Worm (Caenorhabditis elegans): ENCODE measurements around the gene C10E2.5.

DNA sequence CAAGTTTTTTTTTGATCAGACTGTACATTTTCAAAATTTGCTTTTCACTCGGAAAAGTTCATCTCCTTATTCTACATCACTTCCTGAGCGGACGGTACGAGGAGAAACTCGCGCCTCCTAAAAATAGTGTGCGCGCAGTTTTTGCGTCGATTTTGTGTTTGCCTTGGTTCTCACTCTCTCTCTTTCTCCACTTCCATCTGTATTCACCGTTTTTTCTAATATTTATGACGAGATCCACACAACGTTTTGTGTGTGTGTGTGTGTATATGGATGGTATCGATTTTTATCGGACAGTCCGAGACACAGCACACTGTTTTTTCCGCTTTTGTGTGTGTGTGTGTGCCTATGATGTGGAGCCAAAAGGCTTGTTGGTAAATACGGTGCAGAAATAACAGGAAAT is 21.0 kb downstream of the C10E2.5 start:
- no peak for TF ChIP-seq blmp-1 (tag; optimal IDR thresholded peaks at IDR 0.05; ENCODE audit: insufficient read depth)
- TF ChIP-seq R02D3.7 (tag; optimal IDR thresholded peaks at IDR 0.05), result no peak
- no peak for TF ChIP-seq snpc-4 (tag; optimal IDR thresholded peaks at IDR 0.05)
- TF ChIP-seq ztf-4 (tag; optimal IDR thresholded peaks at IDR 0.05), result no peak
- no peak for TF ChIP-seq ceh-16 (tag; optimal IDR thresholded peaks at IDR 0.05)
- TF ChIP-seq ztf-11 (tag; optimal IDR thresholded peaks at IDR 0.05), result no peak
- TF ChIP-seq mdl-1 (tag; optimal IDR thresholded peaks at IDR 0.05), result no peak
- TF ChIP-seq nhr-11 (tag; optimal IDR thresholded peaks at IDR 0.05), result no peak
